Fruit fly (Drosophila melanogaster): ENCODE measurements around the gene CG34316.

Gene CG34316

dm6 chr3R:15206273-15206672, 24.1 kb upstream of the CG34316 start, which contains the start of gene Spn88Ea (continued):
- no peak for TF ChIP-seq psq (GFP tag; optimal IDR thresholded peaks at IDR 0.05)
- no peak for TF ChIP-seq lbe (GFP tag; optimal IDR thresholded peaks at IDR 0.05)
- TF ChIP-seq gsb (GFP tag; IDR thresholded peaks at IDR 0.05), result no peak
- TF ChIP-seq nom (GFP tag; optimal IDR thresholded peaks at IDR 0.05), result peak; percentile 15
- no peak for TF ChIP-seq odd (GFP tag; optimal IDR thresholded peaks at IDR 0.05)
- TF ChIP-seq fd102C (GFP tag; optimal IDR thresholded peaks at IDR 0.05), result no peak
- TF ChIP-seq esg (GFP tag; conservative IDR thresholded peaks at IDR 0.05), result no peak
- no peak for TF ChIP-seq insv (GFP tag; optimal IDR thresholded peaks at IDR 0.05)
- no peak for TF ChIP-seq crol (GFP tag; IDR thresholded peaks at IDR 0.05)
- TF ChIP-seq ab (GFP tag; optimal IDR thresholded peaks at IDR 0.05), result no peak
- TF ChIP-seq row (GFP tag; IDR thresholded peaks at IDR 0.05), result peak; percentile 57
- no peak for TF ChIP-seq maf-S (GFP tag; optimal IDR thresholded peaks at IDR 0.05)
- TF ChIP-seq jumu (GFP tag; optimal IDR thresholded peaks at IDR 0.05), result no peak
- TF ChIP-seq sr (GFP tag; IDR thresholded peaks at IDR 0.05), result 0 out of 3 replicates have a peak, but pooled peaks have one; percentile 10
- TF ChIP-seq CG10147 (GFP tag; optimal IDR thresholded peaks at IDR 0.05), result no peak
- no peak for TF ChIP-seq BtbVII (GFP tag; optimal IDR thresholded peaks at IDR 0.05)
- no peak for TF ChIP-seq al (GFP tag; IDR thresholded peaks at IDR 0.05)
- no peak for TF ChIP-seq Ada2b (GFP tag; IDR thresholded peaks at IDR 0.05)
- TF ChIP-seq gcm2 (GFP tag; optimal IDR thresholded peaks at IDR 0.05), result no peak
- TF ChIP-seq chm (GFP tag; IDR thresholded peaks at IDR 0.05), result peak; percentile 39; the same call in 1 of the 2 replicates
- no peak for TF ChIP-seq CG11247 (GFP tag; IDR thresholded peaks at IDR 0.05)
- peak; percentile 23; the same call in 1 of the 2 replicates for TF ChIP-seq tna (GFP tag; IDR thresholded peaks at IDR 0.05; ENCODE audit: partially characterized antibody)
- TF ChIP-seq vvl (GFP tag; IDR thresholded peaks at IDR 0.05), result peak; percentile 70
- TF ChIP-seq Meics (GFP tag; optimal IDR thresholded peaks at IDR 0.05), result no peak
- TF ChIP-seq dysf (GFP tag; IDR thresholded peaks at IDR 0.05), result no peak
- TF ChIP-seq ase (GFP tag; IDR thresholded peaks at IDR 0.05), result no peak
- TF ChIP-seq Oli (tag; optimal IDR thresholded peaks at IDR 0.05), result no peak
- TF ChIP-seq gce (GFP tag; IDR thresholded peaks at IDR 0.05), result no peak
- no peak for TF ChIP-seq CG2889 (GFP tag; IDR thresholded peaks at IDR 0.05)
- TF ChIP-seq dati (GFP tag; IDR thresholded peaks at IDR 0.05), result no peak
- TF ChIP-seq Sry-δ (GFP tag; optimal IDR thresholded peaks at IDR 0.05), result peak; percentile 28
- peak; percentile 16 for TF ChIP-seq CG17359 (tag; optimal IDR thresholded peaks at IDR 0.05)
- TF ChIP-seq Jarid2 (GFP tag; optimal IDR thresholded peaks at IDR 0.05), result no peak
- no peak for TF ChIP-seq sima (GFP tag; optimal IDR thresholded peaks at IDR 0.05)
- no peak for TF ChIP-seq Eip74EF (GFP tag; optimal IDR thresholded peaks at IDR 0.05)
- no peak for TF ChIP-seq Awh (GFP tag; IDR thresholded peaks at IDR 0.05)
- no peak for TF ChIP-seq D19A (tag; optimal IDR thresholded peaks at IDR 0.05)
- TF ChIP-seq CG6254 (GFP tag; optimal IDR thresholded peaks at IDR 0.05), result no peak
- no peak for TF ChIP-seq sisA (GFP tag; IDR thresholded peaks at IDR 0.05)
- no peak for TF ChIP-seq D19B (GFP tag; optimal IDR thresholded peaks at IDR 0.05)
- no peak for TF ChIP-seq CG8478 (optimal IDR thresholded peaks at IDR 0.05)
- no peak for TF ChIP-seq CG8290 (GFP tag; optimal IDR thresholded peaks at IDR 0.05)
- peak in 1 of 2 experiments; percentile 57 for TF ChIP-seq CG8290 (tag; optimal IDR thresholded peaks at IDR 0.05)
- TF ChIP-seq nerfin-2 (GFP tag; IDR thresholded peaks at IDR 0.05; ENCODE audit: partially characterized antibody), result no peak
- TF ChIP-seq CG13296 (GFP tag; optimal IDR thresholded peaks at IDR 0.05), result no peak
- no peak for TF ChIP-seq Asciz (GFP tag; optimal IDR thresholded peaks at IDR 0.05)
- TF ChIP-seq Fer1 (GFP tag; optimal IDR thresholded peaks at IDR 0.05), result no peak
- TF ChIP-seq CG13624 (GFP tag; optimal IDR thresholded peaks at IDR 0.05), result no peak
- TF ChIP-seq CG13287 (GFP tag; IDR thresholded peaks at IDR 0.05; ENCODE audit: partially characterized antibody), result peak; percentile 44
- no peak for TF ChIP-seq CG4820 (GFP tag; optimal IDR thresholded peaks at IDR 0.05)
- no peak for TF ChIP-seq bsh (GFP tag; optimal IDR thresholded peaks at IDR 0.05)
- TF ChIP-seq CG2199 (GFP tag; IDR thresholded peaks at IDR 0.05), result no peak
- TF ChIP-seq CG7357 (GFP tag; IDR thresholded peaks at IDR 0.05), result no peak

All from whole organism, embryonic.